Worm (Caenorhabditis elegans) whole organism, late embryonic: Measurements from ENCODE around the gene srd-10.
A peak's percentile ranks its signal among the peaks of the same experiment; 100 is the strongest.

ENCODE experiments used
- C08G9.2 ChIP-seq: sonication (generic microtip); optimal IDR thresholded peaks from 2 replicates; lab custom pipeline; 2016; ENCODE audit warnings: mild to moderate bottlenecking, missing genetic modification characterization, moderate library complexity, missing compliant biosample characterization
- C38D4.7 ChIP-seq: fragments of 200-800 bp; sonication (Bioruptor generic); optimal IDR thresholded peaks from 2 replicates; lab custom pipeline; 2018; ENCODE audit warnings: mild to moderate bottlenecking, missing genetic modification characterization, moderate library complexity, missing compliant biosample characterization
- F13H6.1 ChIP-seq: sonication (generic microtip); optimal IDR thresholded peaks from 2 replicates; lab custom pipeline; 2016; ENCODE audit warnings: missing genetic modification characterization, missing compliant biosample characterization
- K02D7.2 ChIP-seq: sonication (generic microtip); optimal IDR thresholded peaks from 2 replicates; lab custom pipeline; 2017; ENCODE audit warnings: mild to moderate bottlenecking, missing genetic modification characterization, missing compliant biosample characterization
- T23F11.4 ChIP-seq: fragments of 200-800 bp; sonication (Bioruptor generic); optimal IDR thresholded peaks from 2 replicates; lab custom pipeline; 2018; ENCODE audit warnings: mild to moderate bottlenecking, missing genetic modification characterization, missing compliant biosample characterization
- Y22D7AL.16 ChIP-seq: sonication (generic microtip); optimal IDR thresholded peaks from 2 replicates; lab custom pipeline; 2016; ENCODE audit warnings: missing genetic modification characterization, missing compliant biosample characterization
- ama-1 ChIP-seq: fragments of 150-350 bp; optimal IDR thresholded peaks from 2 replicates; lab custom pipeline; 2014
- ceh-14 ChIP-seq: sonication (generic microtip); optimal IDR thresholded peaks from 2 replicates; lab custom pipeline; 2016; ENCODE audit warnings: missing genotype, missing genetic modification characterization, missing compliant biosample characterization
- ceh-18 ChIP-seq: sonication (generic microtip); optimal IDR thresholded peaks from 2 replicates; lab custom pipeline; 2016; ENCODE audit warnings: missing genetic modification characterization, missing compliant biosample characterization
- ceh-24 ChIP-seq: sonication (generic microtip); optimal IDR thresholded peaks from 2 replicates; lab custom pipeline; 2016; ENCODE audit warnings: mild to moderate bottlenecking, missing genetic modification characterization, missing compliant biosample characterization
- ceh-45 ChIP-seq: fragments of 200-800 bp; sonication (Bioruptor generic); IDR thresholded peaks from 2 replicates; pipeline ENCODE4 v1.3.6; 2022; ENCODE audit warnings: missing genetic modification reagents, missing genetic modification characterization, missing compliant biosample characterization
- ceh-48 ChIP-seq: sonication (generic microtip); optimal IDR thresholded peaks from 2 replicates; lab custom pipeline; 2016; ENCODE audit warnings: missing genetic modification characterization, inconsistent platforms, missing compliant biosample characterization
- ceh-6 ChIP-seq: fragments of 200-800 bp; sonication (Bioruptor generic); optimal IDR thresholded peaks from 2 replicates; lab custom pipeline; 2018; ENCODE audit warnings: mild to moderate bottlenecking, missing genetic modification characterization, missing compliant biosample characterization
- ceh-9 ChIP-seq: sonication (generic microtip); optimal IDR thresholded peaks from 2 replicates; lab custom pipeline; 2016; ENCODE audit warnings: mild to moderate bottlenecking, missing genetic modification characterization, inconsistent platforms, missing compliant biosample characterization
- che-1 ChIP-seq: sonication (generic microtip); optimal IDR thresholded peaks from 2 replicates; lab custom pipeline; 2016; ENCODE audit warnings: mild to moderate bottlenecking, missing genetic modification characterization, missing compliant biosample characterization
- dmd-4 ChIP-seq: sonication (generic microtip); optimal IDR thresholded peaks from 2 replicates; lab custom pipeline; 2016; ENCODE audit warnings: borderline replicate concordance, missing genetic modification characterization, missing compliant biosample characterization
- dve-1 ChIP-seq: sonication (generic microtip); optimal IDR thresholded peaks from 2 replicates; lab custom pipeline; 2017; ENCODE audit warnings: antibody characterized with exemption, mild to moderate bottlenecking, missing genetic modification characterization, missing compliant biosample characterization
- elt-2 ChIP-seq: sonication (generic microtip); optimal IDR thresholded peaks from 2 replicates; lab custom pipeline; 2016; ENCODE audit warnings: missing genetic modification reagents, missing genetic modification characterization, missing compliant biosample characterization
- elt-4 ChIP-seq: sonication (generic microtip); optimal IDR thresholded peaks from 2 replicates; lab custom pipeline; 2016; ENCODE audit warnings: missing genetic modification characterization, missing compliant biosample characterization
- ets-4 ChIP-seq: sonication (generic microtip); optimal IDR thresholded peaks from 2 replicates; lab custom pipeline; 2016; ENCODE audit warnings: missing genetic modification characterization, missing compliant biosample characterization
- fax-1 ChIP-seq: sonication (generic microtip); optimal IDR thresholded peaks from 2 replicates; lab custom pipeline; 2016; ENCODE audit warnings: missing genotype, missing genetic modification characterization, missing compliant biosample characterization
- fkh-10 ChIP-seq: fragments of 150-350 bp; optimal IDR thresholded peaks from 2 replicates; lab custom pipeline; 2014; ENCODE audit warnings: missing biosample characterization, missing genetic modification reagents, missing genetic modification characterization
- fkh-6 ChIP-seq: sonication (generic microtip); optimal IDR thresholded peaks from 2 replicates; lab custom pipeline; 2016; ENCODE audit warnings: missing genetic modification characterization, missing compliant biosample characterization
- gmeb-2 ChIP-seq: sonication (generic microtip); optimal IDR thresholded peaks from 2 replicates; lab custom pipeline; 2016; ENCODE audit warnings: missing genetic modification characterization, inconsistent platforms, missing compliant biosample characterization
- hlh-13 ChIP-seq: fragments of 200-800 bp; sonication (Bioruptor generic); optimal IDR thresholded peaks from 2 replicates; lab custom pipeline; 2018; ENCODE audit warnings: mild to moderate bottlenecking, missing genetic modification characterization, missing compliant biosample characterization
- hlh-15 ChIP-seq: sonication (generic microtip); optimal IDR thresholded peaks from 2 replicates; lab custom pipeline; 2016; ENCODE audit warnings: missing genetic modification characterization, missing compliant biosample characterization
- hlh-30 ChIP-seq: sonication (generic microtip); optimal IDR thresholded peaks from 2 replicates; lab custom pipeline; 2017; ENCODE audit warnings: antibody characterized with exemption, missing genetic modification characterization, missing compliant biosample characterization; ENCODE audit not compliant: insufficient read depth
- hlh-6 ChIP-seq: sonication (generic microtip); optimal IDR thresholded peaks from 2 replicates; lab custom pipeline; 2016; ENCODE audit warnings: missing genotype, missing genetic modification characterization, missing compliant biosample characterization
- hlh-8 ChIP-seq: sonication (generic microtip); optimal IDR thresholded peaks from 2 replicates; lab custom pipeline; 2016; ENCODE audit warnings: missing genotype, missing genetic modification characterization, missing compliant biosample characterization
- lim-6 ChIP-seq: sonication (generic microtip); optimal IDR thresholded peaks from 2 replicates; lab custom pipeline; 2016; ENCODE audit warnings: missing genetic modification characterization, missing compliant biosample characterization
- lin-11 ChIP-seq: fragments of 200-800 bp; sonication (Bioruptor generic); optimal IDR thresholded peaks from 2 replicates; lab custom pipeline; 2018; ENCODE audit warnings: mild to moderate bottlenecking, missing genetic modification characterization, missing compliant biosample characterization
- madf-2 ChIP-seq: sonication (generic microtip); optimal IDR thresholded peaks from 2 replicates; lab custom pipeline; 2017; ENCODE audit warnings: missing genetic modification characterization, missing compliant biosample characterization
- mec-3 ChIP-seq: sonication (generic microtip); optimal IDR thresholded peaks from 2 replicates; lab custom pipeline; 2016; ENCODE audit warnings: borderline replicate concordance, missing genetic modification characterization, missing compliant biosample characterization
- nfya-1 ChIP-seq: sonication (generic microtip); optimal IDR thresholded peaks from 2 replicates; lab custom pipeline; 2017; ENCODE audit warnings: missing genetic modification characterization, mild to moderate bottlenecking, missing compliant biosample characterization, antibody characterized with exemption, moderate library complexity
- nhr-11 ChIP-seq: fragments of 150-350 bp; optimal IDR thresholded peaks from 2 replicates; lab custom pipeline; 2014; ENCODE audit warnings: missing biosample characterization, missing genetic modification characterization
- odd-2 ChIP-seq: sonication (generic microtip); optimal IDR thresholded peaks from 2 replicates; lab custom pipeline; 2017; ENCODE audit warnings: antibody characterized with exemption, mild to moderate bottlenecking, missing genetic modification characterization, missing compliant biosample characterization
- pha-2 ChIP-seq: sonication (generic microtip); optimal IDR thresholded peaks from 2 replicates; lab custom pipeline; 2017; ENCODE audit warnings: mild to moderate bottlenecking, missing genetic modification characterization, missing compliant biosample characterization
- pha-4 ChIP-seq: fragments of 150-350 bp; optimal IDR thresholded peaks from 2 replicates; lab custom pipeline; 2018; ENCODE audit warnings: missing biosample characterization, missing genetic modification reagents, missing genetic modification characterization
- pqm-1 ChIP-seq: sonication (generic microtip); optimal IDR thresholded peaks from 2 replicates; lab custom pipeline; 2016; ENCODE audit warnings: missing genetic modification characterization, missing compliant biosample characterization
- pros-1 ChIP-seq: fragments of 150-350 bp; optimal IDR thresholded peaks from 2 replicates; lab custom pipeline; 2014; ENCODE audit warnings: missing biosample characterization, missing genetic modification reagents, missing genetic modification characterization
- ref-2 ChIP-seq: sonication (generic microtip); optimal IDR thresholded peaks from 2 replicates; lab custom pipeline; 2016; ENCODE audit warnings: missing genetic modification characterization, missing compliant biosample characterization
- syd-9 ChIP-seq: sonication (generic microtip); optimal IDR thresholded peaks from 2 replicates; lab custom pipeline; 2016; ENCODE audit warnings: mild to moderate bottlenecking, missing genetic modification characterization, moderate library complexity, missing compliant biosample characterization
- tbx-2 ChIP-seq: sonication (generic microtip); optimal IDR thresholded peaks from 2 replicates; lab custom pipeline; 2016; ENCODE audit warnings: missing genetic modification characterization, missing compliant biosample characterization
- tbx-7 ChIP-seq: sonication (generic microtip); optimal IDR thresholded peaks from 2 replicates; lab custom pipeline; 2016; ENCODE audit warnings: missing genotype, missing genetic modification characterization, missing compliant biosample characterization
- ttx-3 ChIP-seq: sonication (generic microtip); optimal IDR thresholded peaks from 2 replicates; lab custom pipeline; 2016; ENCODE audit warnings: missing genetic modification reagents, missing genetic modification characterization, missing compliant biosample characterization
- unc-3 ChIP-seq, 2 experiments: fragments of 200-800 bp in 1 of 2; sonication (Bioruptor generic) in 1 of 2; sonication (generic microtip) in 1 of 2; conservative IDR thresholded peaks in 1 of 2; optimal IDR thresholded peaks in 1 of 2; 2 replicates each; pipeline versions ENCODE4 v1.3.6 to Lab custom; 2016 to 2022; ENCODE audit warnings: missing compliant biosample characterization in 2 of 2, missing genetic modification characterization in 2 of 2, missing genetic modification reagents in 1 of 2
- unc-42 ChIP-seq: sonication (generic microtip); optimal IDR thresholded peaks from 2 replicates; lab custom pipeline; 2016; ENCODE audit warnings: missing genotype, missing genetic modification characterization, missing compliant biosample characterization
- unc-86 ChIP-seq: sonication (generic microtip); optimal IDR thresholded peaks from 2 replicates; lab custom pipeline; 2016; ENCODE audit warnings: missing genetic modification characterization, missing compliant biosample characterization
- zip-5 ChIP-seq: sonication (generic microtip); optimal IDR thresholded peaks from 2 replicates; lab custom pipeline; 2016; ENCODE audit warnings: missing genetic modification characterization, missing compliant biosample characterization
- ztf-16 ChIP-seq: sonication (generic microtip); optimal IDR thresholded peaks from 2 replicates; lab custom pipeline; 2017; ENCODE audit warnings: missing genetic modification characterization, missing compliant biosample characterization

The srd-10 gene

DNA sequence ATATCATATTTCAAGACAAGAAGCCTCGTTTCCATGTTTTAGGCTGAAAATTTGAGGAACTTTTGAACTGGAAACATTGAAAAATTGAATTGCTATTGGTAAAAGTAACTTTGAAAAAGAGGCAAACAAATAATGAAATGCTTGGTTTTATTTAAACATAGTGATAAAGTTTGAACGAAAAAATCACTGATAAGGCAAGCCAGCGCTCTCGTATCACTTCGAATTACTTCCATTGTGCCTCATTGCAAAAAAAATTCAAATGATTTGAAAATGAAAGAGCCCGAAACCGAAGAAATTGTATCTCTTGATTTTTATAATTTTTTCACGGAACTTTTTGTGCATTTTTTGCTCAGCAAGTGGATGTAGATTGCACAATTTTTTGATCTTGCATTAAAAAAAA is 26.6 kb upstream of the srd-10 start, which contains the start of gene F52G2.3:
Gene F52G2.3, minus strand, starts transcription at position 43 of the 400 bp plus-strand sequence.
- TF ChIP-seq K02D7.2 (tag; lab: Kevin White, UChicago) (no peak), lin-11 (tag; lab: Kevin White, UChicago) (no peak), ztf-16 (tag; lab: Kevin White, UChicago) (no peak), ceh-9 (tag; lab: Kevin White, UChicago) (no peak), hlh-6 (no peak), pros-1 (tag; lab: Kevin White, UChicago) (no peak), dmd-4 (tag; lab: Kevin White, UChicago) (no peak), ama-1 (lab: Kevin White, UChicago) (no peak), fkh-6 (tag; lab: Kevin White, UChicago) (no peak), hlh-13 (GFP tag; lab: Kevin White, UChicago) (no peak)

DNA sequence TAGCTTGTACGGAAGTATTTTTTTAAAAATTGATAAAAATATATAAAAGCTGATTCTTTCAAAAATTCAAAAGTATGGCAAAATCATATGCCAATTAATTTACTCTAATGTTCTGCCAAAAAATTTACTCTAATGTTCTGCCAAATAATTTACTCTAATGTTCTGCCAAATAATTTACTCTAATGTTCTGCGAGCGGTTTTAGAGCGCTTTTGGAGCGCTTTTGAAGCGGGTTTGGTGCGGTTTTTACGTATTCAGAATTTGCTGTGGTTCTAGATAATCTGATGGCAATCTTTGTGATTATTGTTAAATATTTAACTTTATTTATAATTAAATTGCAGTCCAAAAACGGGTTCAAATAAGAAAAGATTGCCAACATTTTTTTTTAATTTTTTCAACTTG is 25.5 kb upstream of the srd-10 start:
- TF ChIP-seq gmeb-2 (tag; lab: Kevin White, UChicago) (peak; percentile 14), nhr-11 (tag; lab: Kevin White, UChicago) (no peak), C38D4.7 (GFP tag; lab: Kevin White, UChicago) (no peak), odd-2 (no peak), ceh-6 (peak; percentile 32), ttx-3 (tag; lab: Kevin White, UChicago) (peak; percentile 33), Y22D7AL.16 (no peak), zip-5 (tag; lab: Kevin White, UChicago) (no peak), ceh-45 (GFP tag; lab: Robert Waterston, UW) (no peak), ama-1 (lab: Kevin White, UChicago) (no peak), tbx-7 (tag; lab: Kevin White, UChicago) (no peak), syd-9 (no peak), lin-11 (tag; lab: Kevin White, UChicago) (no peak), ets-4 (tag; lab: Kevin White, UChicago) (no peak), pqm-1 (tag; lab: Kevin White, UChicago) (peak; percentile 22), fkh-10 (GFP tag; lab: Kevin White, UChicago) (no peak), nfya-1 (tag; lab: Kevin White, UChicago) (no peak), C08G9.2 (tag; lab: Kevin White, UChicago) (no peak), hlh-8 (peak; percentile 72), unc-42 (tag; lab: Kevin White, UChicago) (no peak), fax-1 (tag; lab: Kevin White, UChicago) (peak; percentile 73), ceh-24 (no peak), hlh-30 (no peak), mec-3 (no peak), dmd-4 (tag; lab: Kevin White, UChicago) (no peak), lim-6 (tag; lab: Kevin White, UChicago) (no peak), pha-4 (tag; lab: Kevin White, UChicago) (no peak), ref-2 (no peak), elt-4 (tag; lab: Kevin White, UChicago) (no peak), madf-2 (tag; lab: Kevin White, UChicago) (no peak), tbx-2 (tag; lab: Kevin White, UChicago) (peak; percentile 8), unc-3 (GFP tag; conservative IDR thresholded peaks at IDR 0.05; lab: Robert Waterston, UW) (no peak), unc-3 (tag; optimal IDR thresholded peaks at IDR 0.05; lab: Kevin White, UChicago) (no peak), pha-2 (tag; lab: Kevin White, UChicago) (no peak), hlh-6 (no peak), ceh-18 (tag; lab: Kevin White, UChicago) (no peak), elt-2 (no peak), dve-1 (no peak), ceh-48 (tag; lab: Kevin White, UChicago) (no peak), ztf-16 (tag; lab: Kevin White, UChicago) (no peak), F13H6.1 (tag; lab: Kevin White, UChicago) (peak; percentile 8), hlh-15 (no peak), unc-86 (tag; lab: Kevin White, UChicago) (no peak), ceh-14 (tag; lab: Kevin White, UChicago) (no peak), hlh-13 (GFP tag; lab: Kevin White, UChicago) (no peak), che-1 (tag; lab: Kevin White, UChicago) (peak; percentile 42), fkh-6 (tag; lab: Kevin White, UChicago) (no peak), T23F11.4 (GFP tag; lab: Kevin White, UChicago) (no peak)
